Fruit fly (Drosophila melanogaster): Measurements from ENCODE around the gene CG32669.

The CG32669 gene

dm6 chrX:10857376-10857775 is 12.5 kb upstream of the CG32669 start, which contains the start of the genes sofe and CG2186 (continued):
- no peak for TF ChIP-seq pros (GFP tag; optimal IDR thresholded peaks at IDR 0.05)
- TF ChIP-seq Fer3 (tag; optimal IDR thresholded peaks at IDR 0.05) = peak; percentile 31
- TF ChIP-seq CG13424 (tag; optimal IDR thresholded peaks at IDR 0.05) = peak; percentile 65
- TF ChIP-seq CG1233 (GFP tag; optimal IDR thresholded peaks at IDR 0.05) = no peak
- TF ChIP-seq pho (GFP tag; optimal IDR thresholded peaks at IDR 0.05) = peak; percentile 44
- TF ChIP-seq CG6254 (GFP tag; optimal IDR thresholded peaks at IDR 0.05) = no peak
- no peak for TF ChIP-seq kay (GFP tag; optimal IDR thresholded peaks at IDR 0.05)
- TF ChIP-seq CG31441 (GFP tag; IDR thresholded peaks at IDR 0.05) = no peak
- TF ChIP-seq onecut (GFP tag; IDR thresholded peaks at IDR 0.05) = no peak
- no peak for TF ChIP-seq CG12071 (GFP tag; optimal IDR thresholded peaks at IDR 0.05)
- peak; percentile 80 for TF ChIP-seq hbn (GFP tag; IDR thresholded peaks at IDR 0.05; ENCODE audit: partially characterized antibody)
- no peak for TF ChIP-seq Jarid2 (GFP tag; optimal IDR thresholded peaks at IDR 0.05)
- no peak for TF ChIP-seq Awh (GFP tag; IDR thresholded peaks at IDR 0.05)
- TF ChIP-seq Myb (GFP tag; optimal IDR thresholded peaks at IDR 0.05) = peak; percentile 91
- no peak for TF ChIP-seq CG32772 (GFP tag; IDR thresholded peaks at IDR 0.05)
- no peak for TF ChIP-seq p53 (GFP tag; optimal IDR thresholded peaks at IDR 0.05)
- TF ChIP-seq danr (GFP tag; IDR thresholded peaks at IDR 0.05) = no peak
- TF ChIP-seq Ets97D (GFP tag; optimal IDR thresholded peaks at IDR 0.05) = peak; percentile 79
- no peak for TF ChIP-seq HmgD (GFP tag; optimal IDR thresholded peaks at IDR 0.05)
- TF ChIP-seq sug (tag; optimal IDR thresholded peaks at IDR 0.05) = no peak
- TF ChIP-seq CG7745 (tag; optimal IDR thresholded peaks at IDR 0.05) = no peak
- TF ChIP-seq Hmr (GFP tag; optimal IDR thresholded peaks at IDR 0.05) = no peak
- peak; percentile 57 for TF ChIP-seq MBD-R2 (GFP tag; IDR thresholded peaks at IDR 0.05)
- no peak for TF ChIP-seq CG3163 (GFP tag; optimal IDR thresholded peaks at IDR 0.05)
- TF ChIP-seq Sry-β (GFP tag; optimal IDR thresholded peaks at IDR 0.05) = no peak
- no peak for TF ChIP-seq trh (GFP tag; optimal IDR thresholded peaks at IDR 0.05)
- TF ChIP-seq ham (GFP tag; IDR thresholded peaks at IDR 0.05) = no peak
- peak; percentile 82 for TF ChIP-seq bbx (GFP tag; IDR thresholded peaks at IDR 0.05; ENCODE audit: partially characterized antibody)
- TF ChIP-seq Dip2 (GFP tag; IDR thresholded peaks at IDR 0.05) = no peak
- TF ChIP-seq CG3847 (GFP tag; IDR thresholded peaks at IDR 0.05) = peak; percentile 77
- peak; percentile 30 for TF ChIP-seq CG18476 (GFP tag; optimal IDR thresholded peaks at IDR 0.05)
- TF ChIP-seq CG11504 (tag; optimal IDR thresholded peaks at IDR 0.05) = peak; percentile 86
- peak; percentile 67 for TF ChIP-seq CG7786 (GFP tag; optimal IDR thresholded peaks at IDR 0.05)
- TF ChIP-seq tgo (GFP tag; IDR thresholded peaks at IDR 0.05) = 0 out of 3 replicates have a peak, but pooled peaks have one; percentile 41
- TF ChIP-seq run (tag; optimal IDR thresholded peaks at IDR 0.05) = no peak
- no peak for TF ChIP-seq tll (GFP tag; optimal IDR thresholded peaks at IDR 0.05)
- no peak for TF ChIP-seq CG7987 (GFP tag; optimal IDR thresholded peaks at IDR 0.05)
- peak; percentile 44 for TF ChIP-seq az2 (GFP tag; optimal IDR thresholded peaks at IDR 0.05)
- no peak for TF ChIP-seq Ravus (GFP tag; IDR thresholded peaks at IDR 0.05)
- TF ChIP-seq gsb-n (tag; optimal IDR thresholded peaks at IDR 0.05) = no peak
- no peak for TF ChIP-seq CG6272 (GFP tag; IDR thresholded peaks at IDR 0.05)
- peak; percentile 90 for TF ChIP-seq knrl (GFP tag; IDR thresholded peaks at IDR 0.05; ENCODE audit: partially characterized antibody)
- no peak for TF ChIP-seq pfk (GFP tag; optimal IDR thresholded peaks at IDR 0.05)
- peak; percentile 33 for TF ChIP-seq cato (GFP tag; optimal IDR thresholded peaks at IDR 0.05; ENCODE audit: borderline replicate concordance)
- TF ChIP-seq phol (tag; optimal IDR thresholded peaks at IDR 0.05) = peak; percentile 77
- peak; percentile 2 for TF ChIP-seq kni (GFP tag; optimal IDR thresholded peaks at IDR 0.05)
- peak; percentile 30 to 55 for TF ChIP-seq Hr51 (GFP tag; optimal IDR thresholded peaks at IDR 0.05)
- TF ChIP-seq CG16813 (GFP tag; IDR thresholded peaks at IDR 0.05; ENCODE audit: partially characterized antibody) = peak; percentile 86
- peak; percentile 58 for TF ChIP-seq Chrac-16 (GFP tag; optimal IDR thresholded peaks at IDR 0.05)
- TF ChIP-seq sc (optimal IDR thresholded peaks at IDR 0.05) = no peak
- TF ChIP-seq sc (GFP tag; optimal IDR thresholded peaks at IDR 0.05) = no peak

Measured in whole organism, embryonic.